Worm (Caenorhabditis elegans): Measurements from ENCODE around the gene mct-5.

The mct-5 gene

DNA sequence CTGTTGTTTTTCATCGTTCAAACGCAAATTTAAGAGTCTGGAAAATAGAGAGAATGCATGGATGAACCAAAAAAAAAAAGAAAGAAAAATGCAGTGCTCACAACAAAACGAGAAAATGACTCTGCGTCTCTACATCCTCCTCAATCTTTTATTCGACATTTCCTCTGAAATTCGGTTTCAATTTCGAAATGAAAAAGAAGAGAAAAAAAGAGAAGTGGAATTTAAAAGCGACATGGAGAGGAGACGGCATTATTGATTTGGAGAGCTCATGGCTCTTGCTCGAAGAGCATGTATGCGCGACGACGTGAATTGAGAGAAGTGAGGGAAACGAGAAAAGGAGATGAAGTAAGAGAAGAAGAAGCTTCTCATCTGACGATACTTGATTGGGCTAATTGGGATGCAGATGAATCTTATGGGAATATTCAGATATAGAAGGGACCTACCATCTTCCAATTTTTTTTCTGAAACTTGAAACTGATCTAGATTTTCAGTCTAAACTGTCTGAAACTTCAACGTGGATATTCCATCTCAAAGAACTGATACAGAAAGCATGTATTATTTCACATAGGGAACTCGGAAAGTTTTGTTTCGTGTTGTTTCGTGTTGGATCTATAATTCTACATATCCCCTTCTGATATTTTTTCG is 12.7 kb upstream of the mct-5 start (continued):
- TF ChIP-seq nhr-76 (tag; optimal IDR thresholded peaks at IDR 0.05) (no peak), ceh-90 (tag; optimal IDR thresholded peaks at IDR 0.05) (no peak), sup-37 (GFP tag; optimal IDR thresholded peaks at IDR 0.05) (no peak), lin-15B (tag; optimal IDR thresholded peaks at IDR 0.05) (no peak), nhr-12 (tag; optimal IDR thresholded peaks at IDR 0.05) (no peak), aha-1 (tag; optimal IDR thresholded peaks at IDR 0.05) (no peak), unc-86 (tag; optimal IDR thresholded peaks at IDR 0.05) (no peak), nhr-28 (tag; optimal IDR thresholded peaks at IDR 0.05) (no peak), blmp-1 (tag; optimal IDR thresholded peaks at IDR 0.05) (no peak), ama-1 (optimal IDR thresholded peaks at IDR 0.05) (no peak)

DNA sequence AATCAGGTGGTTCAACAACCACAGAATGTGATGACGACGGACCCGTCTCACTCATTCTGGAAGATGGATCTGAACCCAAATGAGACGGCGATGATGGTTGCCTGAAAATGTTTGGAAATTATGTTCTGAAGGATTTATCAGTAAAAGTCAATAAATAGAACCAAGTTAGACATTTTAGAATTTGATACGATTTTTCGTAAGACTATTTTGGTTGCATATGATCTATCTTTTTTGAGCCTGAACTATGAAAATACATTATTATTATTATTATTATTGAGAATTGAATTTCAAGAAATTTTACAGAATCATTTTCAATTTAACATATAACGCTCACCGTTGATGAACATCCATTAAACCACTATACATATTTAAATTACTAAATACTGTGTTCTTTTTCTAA is 11.6 kb upstream of the mct-5 start, which contains the start of gene F10E7.9:
Gene F10E7.9 (minus strand): TSS at position 101 of the 400 bp plus-strand sequence.
- TF ChIP-seq dpl-1 (GFP tag; optimal IDR thresholded peaks at IDR 0.05) = no peak
- TF ChIP-seq hlh-4 (tag; optimal IDR thresholded peaks at IDR 0.05) = no peak
- no peak for TF ChIP-seq efl-3 (GFP tag; optimal IDR thresholded peaks at IDR 0.05)
- TF ChIP-seq mep-1 (tag; optimal IDR thresholded peaks at IDR 0.05) = no peak
- TF ChIP-seq jun-1 (tag; optimal IDR thresholded peaks at IDR 0.05) = no peak
- TF ChIP-seq nhr-71 (tag; optimal IDR thresholded peaks at IDR 0.05) = no peak
- TF ChIP-seq ceh-82 (tag; optimal IDR thresholded peaks at IDR 0.05) = no peak
- TF ChIP-seq nhr-12 (tag; optimal IDR thresholded peaks at IDR 0.05) = no peak
- TF ChIP-seq skn-1 (tag; optimal IDR thresholded peaks at IDR 0.05) = no peak
- TF ChIP-seq pax-3 (tag; optimal IDR thresholded peaks at IDR 0.05) = no peak
- TF ChIP-seq C04F5.9 (tag; optimal IDR thresholded peaks at IDR 0.05) = no peak
- no peak for TF ChIP-seq irx-1 (tag; optimal IDR thresholded peaks at IDR 0.05)
- TF ChIP-seq nhr-77 (tag; optimal IDR thresholded peaks at IDR 0.05) = no peak

DNA sequence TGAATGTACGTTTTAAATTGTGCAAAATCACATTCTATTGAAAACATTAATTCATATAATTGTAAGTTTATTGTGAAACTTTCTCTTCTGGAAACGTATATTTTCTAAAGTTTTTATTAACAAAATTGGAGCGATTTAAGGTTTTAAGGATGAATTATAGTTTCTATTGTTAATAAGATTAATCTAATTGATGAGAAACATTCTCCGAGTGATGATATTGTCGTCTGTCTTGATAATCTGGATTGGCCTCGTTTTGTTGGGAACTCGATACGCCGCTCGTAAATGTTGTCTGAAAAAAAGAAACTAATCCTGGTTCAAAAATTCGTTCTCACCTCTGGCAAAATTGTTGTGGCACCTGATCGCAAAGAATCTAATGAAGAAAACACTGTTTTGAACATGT is 7.9 kb upstream of the mct-5 start:
- TF ChIP-seq efl-1 (optimal IDR thresholded peaks at IDR 0.05) (no peak), efl-1 (GFP tag; optimal IDR thresholded peaks at IDR 0.05 in 1 of 2) (no peak), ceh-88 (GFP tag; IDR thresholded peaks at IDR 0.05) (no peak), nhr-71 (tag; optimal IDR thresholded peaks at IDR 0.05) (no peak), nhr-28 (tag; optimal IDR thresholded peaks at IDR 0.05) (no peak), mdl-1 (tag; optimal IDR thresholded peaks at IDR 0.05) (no peak), fkh-4 (tag; optimal IDR thresholded peaks at IDR 0.05; ENCODE audit: borderline replicate concordance) (no peak), isw-1 (GFP tag; IDR thresholded peaks at IDR 0.05) (no peak), ama-1 (optimal IDR thresholded peaks at IDR 0.05) (no peak), fkh-8 (tag; optimal IDR thresholded peaks at IDR 0.05) (no peak), lin-13 (GFP tag; optimal IDR thresholded peaks at IDR 0.05) (no peak), fos-1 (tag; optimal IDR thresholded peaks at IDR 0.05) (no peak), dpl-1 (GFP tag; optimal IDR thresholded peaks at IDR 0.05) (no peak), hpl-2 (GFP tag; optimal IDR thresholded peaks at IDR 0.05) (no peak)

DNA sequence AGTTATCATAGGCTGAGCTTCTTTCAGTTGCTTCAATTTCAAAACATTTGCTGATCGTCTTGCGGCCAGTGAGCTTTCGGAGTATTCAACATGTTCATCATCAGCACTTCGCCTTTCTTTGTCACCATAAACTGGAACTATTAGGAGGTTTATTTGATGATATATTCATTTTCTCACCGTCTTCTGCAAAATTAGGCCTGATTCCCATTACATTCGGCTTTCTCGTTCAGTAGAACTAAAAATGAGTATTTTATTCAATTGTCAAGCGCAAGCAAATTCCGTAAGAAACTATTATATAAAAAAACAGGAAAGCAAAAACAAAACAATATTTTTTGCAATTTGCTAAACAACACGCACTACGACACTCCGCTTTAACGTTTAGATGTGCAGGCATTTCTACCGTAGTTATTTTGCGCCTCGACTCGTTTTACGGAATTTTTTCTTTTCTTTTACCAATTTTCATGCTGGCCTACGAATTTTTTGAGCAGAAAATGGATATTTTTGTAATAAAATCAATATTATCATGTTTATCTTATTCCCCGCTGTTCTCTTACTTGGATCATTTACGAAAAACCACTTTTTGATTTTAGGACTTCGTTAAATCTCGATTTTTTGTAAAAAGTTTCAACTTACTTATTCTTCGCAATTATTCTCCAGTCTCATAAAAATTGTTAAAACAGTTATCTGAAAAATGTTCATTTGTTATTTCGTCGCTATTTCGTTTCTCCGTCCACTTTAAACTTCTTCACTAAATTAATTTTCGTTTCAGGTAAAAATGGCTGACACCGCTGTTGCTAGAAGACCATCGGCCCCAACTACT is 6.6 kb upstream of the mct-5 start, which contains the start of the genes farl-11 and rpl-33:
Gene farl-11 (minus strand): TSS at position 242 of the 820 bp plus-strand sequence.
Gene rpl-33 (plus strand): TSS at position 770 of the 820 bp plus-strand sequence.
- peak; percentile 58 for TF ChIP-seq C04F5.9 (tag; optimal IDR thresholded peaks at IDR 0.05)
- TF ChIP-seq lir-3 (tag; optimal IDR thresholded peaks at IDR 0.05; ENCODE audit: poor library complexity) = peak; percentile 58
- no peak for TF ChIP-seq pag-3 (tag; optimal IDR thresholded peaks at IDR 0.05; ENCODE audit: borderline replicate concordance, insufficient read depth)
- TF ChIP-seq C16A3.4 (tag; optimal IDR thresholded peaks at IDR 0.05) = peak; percentile 95
- no peak for TF ChIP-seq ceh-8 (GFP tag; optimal IDR thresholded peaks at IDR 0.05)
- TF ChIP-seq lin-35 (GFP tag; optimal IDR thresholded peaks at IDR 0.05) = peak; percentile 83 to 93
- TF ChIP-seq unc-86 (tag; optimal IDR thresholded peaks at IDR 0.05) = peak; percentile 68
- TF ChIP-seq egl-27 (tag; optimal IDR thresholded peaks at IDR 0.05) = no peak
- no peak for TF ChIP-seq mab-9 (GFP tag; IDR thresholded peaks at IDR 0.05)
- peak; percentile 80 for TF ChIP-seq isw-1 (GFP tag; IDR thresholded peaks at IDR 0.05)
- no peak for TF ChIP-seq zip-4 (GFP tag; optimal IDR thresholded peaks at IDR 0.05)
- TF ChIP-seq fos-1 (tag; optimal IDR thresholded peaks at IDR 0.05) = peak; percentile 89
- no peak for TF ChIP-seq nhr-84 (tag; optimal IDR thresholded peaks at IDR 0.05)
- no peak for TF ChIP-seq nhr-28 (tag; optimal IDR thresholded peaks at IDR 0.05)
- TF ChIP-seq swsn-7 (tag; optimal IDR thresholded peaks at IDR 0.05) = peak; percentile 76
- peak; percentile 64 for TF ChIP-seq dsc-1 (tag; optimal IDR thresholded peaks at IDR 0.05)
- TF ChIP-seq Y116A8C.19 (tag; optimal IDR thresholded peaks at IDR 0.05; ENCODE audit: borderline replicate concordance) = no peak
- TF ChIP-seq lin-15B (tag; optimal IDR thresholded peaks at IDR 0.05) = peak; percentile 98
- peak in 1 of 2 experiments; percentile 65 for TF ChIP-seq mdl-1 (tag; optimal IDR thresholded peaks at IDR 0.05)
- peak; percentile 78 for TF ChIP-seq rnt-1 (tag; optimal IDR thresholded peaks at IDR 0.05)

Data from whole organism, L1 larva.